Fruit fly (Drosophila melanogaster): ENCODE results near the gene CG18549.

Gene CG18549

DNA sequence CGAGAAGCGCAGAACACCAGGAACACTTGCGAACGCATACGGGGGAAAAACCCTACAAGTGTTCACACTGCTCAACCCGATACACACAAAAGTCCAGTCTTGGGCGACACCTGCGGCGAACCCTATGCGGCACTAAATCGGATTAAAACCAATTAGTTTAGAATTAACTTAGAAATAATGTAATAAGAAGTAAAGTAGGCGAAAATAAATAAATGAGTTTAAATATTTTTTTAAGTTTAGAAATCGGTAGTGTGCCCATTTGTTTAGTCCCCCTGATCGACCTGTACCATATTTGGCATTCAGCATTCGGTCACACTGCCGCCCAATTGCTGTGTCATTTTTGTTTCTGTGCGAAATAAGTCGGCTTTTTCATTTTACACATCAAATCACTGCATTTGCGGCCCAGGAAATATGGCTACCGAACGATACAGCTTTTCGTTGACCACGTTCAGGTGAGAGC is 18.0 kb upstream of the CG18549 start, which contains the start of gene Prosalpha2:
TSS of gene Prosalpha2 (plus strand) at position 292 of the 460 bp plus-strand sequence.
- TF ChIP-seq sqz (GFP tag; optimal IDR thresholded peaks at IDR 0.05) (no peak), Awh (GFP tag; IDR thresholded peaks at IDR 0.05) (no peak), ara (GFP tag; IDR thresholded peaks at IDR 0.05) (no peak), CG10147 (GFP tag; optimal IDR thresholded peaks at IDR 0.05) (peak; percentile 11), Ptx1 (GFP tag; IDR thresholded peaks at IDR 0.05) (peak; percentile 21; the same call in 1 of the 2 replicates), YL-1 (GFP tag; optimal IDR thresholded peaks at IDR 0.05) (peak; percentile 53), CG13894 (tag; optimal IDR thresholded peaks at IDR 0.05) (peak; percentile 23), gfzf (GFP tag; optimal IDR thresholded peaks at IDR 0.05) (peak; percentile 83), phol (tag; optimal IDR thresholded peaks at IDR 0.05) (peak; percentile 46), bab2 (GFP tag; optimal IDR thresholded peaks at IDR 0.05) (no peak), CG2712 (tag; optimal IDR thresholded peaks at IDR 0.05) (peak; percentile 28), sug (tag; optimal IDR thresholded peaks at IDR 0.05) (peak; percentile 40), Sin3A (optimal IDR thresholded peaks at IDR 0.05) (peak; percentile 66), Dll (GFP tag; IDR thresholded peaks at IDR 0.05; ENCODE audit: partially characterized antibody) (0 out of 4 replicates have a peak, but pooled peaks have one; percentile 29), CG34224 (GFP tag; IDR thresholded peaks at IDR 0.05; ENCODE audit: partially characterized antibody) (no peak), CG4404 (GFP tag; IDR thresholded peaks at IDR 0.05) (no peak), CG30020 (tag; optimal IDR thresholded peaks at IDR 0.05) (peak; percentile 53), Elba2 (GFP tag; optimal IDR thresholded peaks at IDR 0.05) (peak; percentile 72), E2f2 (GFP tag; IDR thresholded peaks at IDR 0.05) (peak; percentile 68), CG7357 (GFP tag; IDR thresholded peaks at IDR 0.05) (peak; percentile 93), CG8924 (tag; optimal IDR thresholded peaks at IDR 0.05) (peak; percentile 11), Rfx (GFP tag; IDR thresholded peaks at IDR 0.05) (0 out of 2 replicates have a peak, but pooled peaks have one; percentile 21), Ets97D (GFP tag; optimal IDR thresholded peaks at IDR 0.05) (peak; percentile 2), H15 (GFP tag; IDR thresholded peaks at IDR 0.05) (no peak), sim (GFP tag; IDR thresholded peaks at IDR 0.05) (no peak), grau (tag; optimal IDR thresholded peaks at IDR 0.05) (peak; percentile 18), CG4617 (GFP tag; optimal IDR thresholded peaks at IDR 0.05; ENCODE audit: borderline replicate concordance) (peak; percentile 57), ttk (GFP tag; IDR thresholded peaks at IDR 0.05) (no peak), MBD-R2 (GFP tag; IDR thresholded peaks at IDR 0.05) (peak; percentile 82), chn (GFP tag; optimal IDR thresholded peaks at IDR 0.05) (peak; percentile 24), Dp (GFP tag; optimal IDR thresholded peaks at IDR 0.05) (peak; percentile 55), CG6654 (GFP tag; optimal IDR thresholded peaks at IDR 0.05) (no peak), gsb (GFP tag; IDR thresholded peaks at IDR 0.05) (no peak), CG5245 (GFP tag; optimal IDR thresholded peaks at IDR 0.05) (no peak), CG15514 (GFP tag; optimal IDR thresholded peaks at IDR 0.05) (peak; percentile 62), Mad (GFP tag; optimal IDR thresholded peaks at IDR 0.05) (no peak), HmgZ (tag; optimal IDR thresholded peaks at IDR 0.05) (peak; percentile 13), CG12236 (GFP tag; optimal IDR thresholded peaks at IDR 0.05) (no peak), CoRest (tag; optimal IDR thresholded peaks at IDR 0.05) (peak; percentile 74), CG13424 (tag; optimal IDR thresholded peaks at IDR 0.05) (peak; percentile 20), trem (tag; optimal IDR thresholded peaks at IDR 0.05) (peak; percentile 80), Fer1 (GFP tag; optimal IDR thresholded peaks at IDR 0.05) (peak; percentile 21), CG14710 (tag; optimal IDR thresholded peaks at IDR 0.05) (peak; percentile 80), dysf (GFP tag; IDR thresholded peaks at IDR 0.05) (peak; percentile 32; the same call in 1 of the 3 replicates), NFAT (GFP tag; IDR thresholded peaks at IDR 0.05) (no peak), slbo (GFP tag; IDR thresholded peaks at IDR 0.05) (peak; percentile 39), gt (GFP tag; IDR thresholded peaks at IDR 0.05) (no peak), Myb (GFP tag; optimal IDR thresholded peaks at IDR 0.05) (peak; percentile 20), CTCF (GFP tag; optimal IDR thresholded peaks at IDR 0.05) (peak; percentile 9), Dref (GFP tag; IDR thresholded peaks at IDR 0.05) (peak; percentile 25; the same call in 1 of the 2 replicates), CG32767 (GFP tag; IDR thresholded peaks at IDR 0.05) (peak; percentile 51), CG2120 (GFP tag; optimal IDR thresholded peaks at IDR 0.05) (peak; percentile 52)

All from whole organism, embryonic.